Fruit fly (Drosophila melanogaster) whole organism, pupa: Measurements from ENCODE around the gene CG5707.

Experiments used
- CG10348 ChIP-seq: fragments of 200-800 bp; sonication (Bioruptor generic); IDR thresholded peaks from 2 replicates; pipeline ENCODE4 v1.3.6; 2022; ENCODE audit warnings: missing biosample characterization, missing genetic modification characterization
- CG12605 ChIP-seq: fragments of 200-800 bp; sonication (Bioruptor generic); IDR thresholded peaks from 2 replicates; pipeline ENCODE4 v1.3.6; 2022; ENCODE audit warnings: missing biosample characterization, missing genetic modification characterization
- CG13204 ChIP-seq: fragments of 200-800 bp; sonication (Bioruptor generic); optimal IDR thresholded peaks from 2 replicates; lab custom pipeline; 2018; ENCODE audit warnings: missing biosample characterization, mild to moderate bottlenecking, missing genetic modification characterization, moderate library complexity
- CG14655 ChIP-seq: fragments of 200-800 bp; sonication (Bioruptor generic); optimal IDR thresholded peaks from 3 replicates; lab custom pipeline; 2017; ENCODE audit warnings: mild to moderate bottlenecking, missing biosample characterization, missing genetic modification reagents, missing genetic modification characterization
- CG15710 ChIP-seq: fragments of 200-800 bp; sonication (Bioruptor generic); optimal IDR thresholded peaks from 2 replicates; lab custom pipeline; 2018; ENCODE audit warnings: missing biosample characterization, mild to moderate bottlenecking, missing genetic modification characterization, moderate library complexity
- CG17806 ChIP-seq: fragments of 200-800 bp; sonication (Bioruptor generic); optimal IDR thresholded peaks from 2 replicates; lab custom pipeline; 2018; ENCODE audit warnings: missing biosample characterization, mild to moderate bottlenecking, missing genetic modification characterization, moderate library complexity
- CG32121 ChIP-seq: fragments of 200-800 bp; sonication (Bioruptor generic); IDR thresholded peaks from 2 replicates; pipeline ENCODE4 v1.3.6; 2022; ENCODE audit warnings: missing biosample characterization, missing genetic modification characterization
- CG34367 ChIP-seq: fragments of 200-800 bp; sonication (Bioruptor generic); optimal IDR thresholded peaks from 2 replicates; lab custom pipeline; 2018; ENCODE audit warnings: missing biosample characterization, mild to moderate bottlenecking, missing genetic modification characterization
- CG4496 ChIP-seq: fragments of 200-800 bp; sonication (Bioruptor generic); IDR thresholded peaks from 3 replicates; pipeline ENCODE4 v1.3.6; 2022; ENCODE audit warnings: missing biosample characterization, missing genetic modification characterization
- CG8159 ChIP-seq: fragments of 200-800 bp; sonication (Bioruptor generic); optimal IDR thresholded peaks from 3 replicates; lab custom pipeline; 2018; ENCODE audit warnings: missing biosample characterization, mild to moderate bottlenecking, missing genetic modification characterization, moderate library complexity
- CG8301 ChIP-seq: fragments of 200-800 bp; sonication (Bioruptor generic); optimal IDR thresholded peaks from 2 replicates; lab custom pipeline; 2018; ENCODE audit warnings: missing biosample characterization, mild to moderate bottlenecking, missing genetic modification characterization
- CG9948 ChIP-seq: fragments of 200-800 bp; sonication (Bioruptor generic); optimal IDR thresholded peaks from 2 replicates; lab custom pipeline; 2018; ENCODE audit warnings: missing biosample characterization, mild to moderate bottlenecking, missing genetic modification characterization, moderate library complexity
- D1 ChIP-seq: fragments of 200-800 bp; sonication (Bioruptor generic); optimal IDR thresholded peaks from 2 replicates; lab custom pipeline; 2018; ENCODE audit warnings: missing biosample characterization, mild to moderate bottlenecking, missing genetic modification characterization, moderate library complexity
- EcR ChIP-seq: fragments of 200-800 bp; sonication (Bioruptor generic); optimal IDR thresholded peaks from 3 replicates; lab custom pipeline; 2019; ENCODE audit warnings: missing biosample characterization, missing genetic modification characterization, mild to moderate bottlenecking, moderate library complexity, missing genetic modification reagents
- Ets98B ChIP-seq: fragments of 200-800 bp; sonication (Bioruptor generic); IDR thresholded peaks from 2 replicates; pipeline ENCODE4 v1.3.6; 2022; ENCODE audit warnings: missing biosample characterization, missing genetic modification characterization
- Pif1A ChIP-seq: fragments of 200-800 bp; sonication (Bioruptor generic); optimal IDR thresholded peaks from 3 replicates; lab custom pipeline; 2016; ENCODE audit warnings: missing biosample characterization, missing genetic modification characterization
- Pif1B ChIP-seq: fragments of 200-800 bp; sonication (Bioruptor generic); optimal IDR thresholded peaks from 3 replicates; lab custom pipeline; 2016; ENCODE audit warnings: missing biosample characterization, missing genetic modification characterization
- Snoo ChIP-seq: fragments of 200-800 bp; sonication (Bioruptor generic); optimal IDR thresholded peaks from 3 replicates; lab custom pipeline; 2017; ENCODE audit warnings: missing biosample characterization, mild to moderate bottlenecking, missing genetic modification characterization, inconsistent platforms
- fd96Ca ChIP-seq: fragments of 200-800 bp; sonication (Bioruptor generic); IDR thresholded peaks from 3 replicates; pipeline ENCODE4 v1.3.6; 2022; ENCODE audit warnings: missing biosample characterization, missing genetic modification characterization
- gl ChIP-seq: fragments of 200-800 bp; sonication (Bioruptor generic); optimal IDR thresholded peaks from 2 replicates; lab custom pipeline; 2018; ENCODE audit warnings: missing biosample characterization, mild to moderate bottlenecking, missing genetic modification characterization
- rn ChIP-seq: fragments of 200-800 bp; sonication (Bioruptor generic); IDR thresholded peaks from 2 replicates; pipeline ENCODE4 v1.3.6; 2022; ENCODE audit warnings: missing biosample characterization, missing genetic modification characterization

CG5707 gene

dm6 chr3L:2191512-2191911 is 509 bp downstream of the CG5707 start:
- TF ChIP-seq rn = no peak
- TF ChIP-seq CG10348 (GFP tag; lab: Robert Waterston, UW) = no peak
- no peak for TF ChIP-seq CG8301 (tag; lab: Kevin White, UChicago)

dm6 chr3L:2185630-2186029 is 6.4 kb downstream of the CG5707 start, which contains the start of gene CG13810:
CG13810 (plus strand) TSS chr3L:2185930.
- TF ChIP-seq CG17806 = no peak
- no peak for TF ChIP-seq Pif1A (GFP tag; lab: Kevin White, UChicago)
- TF ChIP-seq Ets98B (GFP tag; lab: Robert Waterston, UW) = no peak
- no peak for TF ChIP-seq D1 (tag; lab: Kevin White, UChicago)
- no peak for TF ChIP-seq Snoo (tag; lab: Kevin White, UChicago)
- no peak for TF ChIP-seq CG14655 (GFP tag; lab: Kevin White, UChicago)
- TF ChIP-seq CG8159 (tag; lab: Kevin White, UChicago) = no peak
- no peak for TF ChIP-seq Pif1B (GFP tag; lab: Kevin White, UChicago)
- TF ChIP-seq CG15710 (tag; lab: Kevin White, UChicago) = no peak
- TF ChIP-seq CG32121 (GFP tag; lab: Robert Waterston, UW) = no peak
- TF ChIP-seq EcR (GFP tag; lab: Kevin White, UChicago) = no peak
- no peak for TF ChIP-seq CG13204 (GFP tag; lab: Kevin White, UChicago)
- TF ChIP-seq CG4496 (GFP tag; lab: Robert Waterston, UW) = no peak
- TF ChIP-seq, all 21 proteins: peak for 0

dm6 chr3L:2174232-2174631 is 17.8 kb downstream of the CG5707 start, which contains the start of gene CG15820:
CG15820 (minus strand) TSS chr3L:2174332.
- TF ChIP-seq rn (no peak), CG13204 (GFP tag; lab: Kevin White, UChicago) (no peak), CG8159 (tag; lab: Kevin White, UChicago) (no peak), CG8301 (tag; lab: Kevin White, UChicago) (no peak), Pif1B (GFP tag; lab: Kevin White, UChicago) (no peak), fd96Ca (no peak), CG14655 (GFP tag; lab: Kevin White, UChicago) (no peak), CG15710 (tag; lab: Kevin White, UChicago) (no peak), EcR (GFP tag; lab: Kevin White, UChicago) (no peak), gl (tag; lab: Kevin White, UChicago) (no peak), D1 (tag; lab: Kevin White, UChicago) (no peak), CG12605 (no peak), CG9948 (tag; lab: Kevin White, UChicago) (no peak), Snoo (tag; lab: Kevin White, UChicago) (no peak), Pif1A (GFP tag; lab: Kevin White, UChicago) (no peak), CG32121 (GFP tag; lab: Robert Waterston, UW) (no peak), CG34367 (tag; lab: Kevin White, UChicago) (no peak), CG4496 (GFP tag; lab: Robert Waterston, UW) (no peak), CG17806 (no peak), Ets98B (GFP tag; lab: Robert Waterston, UW) (no peak)

DNA sequence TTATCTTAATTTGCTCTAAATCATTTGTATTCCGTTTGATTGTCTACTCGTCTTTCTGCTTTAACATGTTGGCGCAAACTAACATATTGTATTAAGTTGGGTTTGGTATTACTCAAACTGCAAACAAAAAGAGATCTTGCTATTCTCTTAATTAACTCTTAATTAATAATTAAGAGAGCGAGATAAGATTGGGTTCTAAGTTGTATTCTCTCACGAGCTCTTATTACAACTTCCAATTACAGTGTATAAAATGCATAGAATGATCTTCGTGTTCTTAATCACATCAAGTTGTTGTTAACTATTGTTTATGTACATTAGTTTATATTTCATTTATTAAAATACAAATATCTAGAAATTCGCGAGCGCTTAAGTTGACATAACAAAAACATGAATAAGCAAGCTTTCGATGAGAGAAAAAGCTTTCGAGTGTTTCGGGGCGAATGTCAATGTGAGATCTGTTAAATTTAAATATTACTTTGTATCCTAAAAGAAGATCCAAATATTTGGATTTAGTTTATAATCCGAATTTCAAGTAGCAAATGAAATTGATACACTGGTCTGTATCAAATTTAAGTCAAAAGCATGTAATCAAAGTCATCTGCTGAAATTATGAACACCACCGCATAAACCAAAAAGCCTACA is 21.0 kb downstream of the CG5707 start, which contains the start of gene CG5704:
CG5704 (minus strand) TSS at position 87 of the 642 bp plus-strand sequence.
- TF ChIP-seq gl (tag; lab: Kevin White, UChicago) (no peak), EcR (GFP tag; lab: Kevin White, UChicago) (no peak), CG12605 (no peak), CG9948 (tag; lab: Kevin White, UChicago) (no peak), Ets98B (GFP tag; lab: Robert Waterston, UW) (no peak), CG13204 (GFP tag; lab: Kevin White, UChicago) (no peak), CG10348 (GFP tag; lab: Robert Waterston, UW) (no peak), rn (no peak), D1 (tag; lab: Kevin White, UChicago) (no peak), CG34367 (tag; lab: Kevin White, UChicago) (no peak), fd96Ca (no peak), Pif1B (GFP tag; lab: Kevin White, UChicago) (no peak), CG8159 (tag; lab: Kevin White, UChicago) (no peak), CG14655 (GFP tag; lab: Kevin White, UChicago) (no peak)

DNA sequence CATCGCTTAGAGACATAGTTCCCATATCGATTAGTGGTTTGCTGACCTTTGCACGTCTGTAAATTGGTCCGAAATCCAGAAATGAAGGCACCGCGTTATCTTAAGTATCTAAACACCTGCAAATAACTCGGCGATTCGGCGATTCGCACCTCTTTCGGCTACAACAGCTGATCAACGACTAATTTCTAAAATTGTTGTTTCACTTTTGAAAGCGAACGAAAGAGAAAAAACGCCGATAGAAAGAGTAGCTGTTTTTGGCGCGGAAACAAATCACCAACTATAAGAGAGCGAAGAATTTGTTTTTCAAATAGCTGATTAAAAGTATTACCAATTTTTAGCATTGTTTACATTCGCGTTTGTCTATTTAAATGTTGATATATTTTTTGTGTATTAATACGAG is 23.1 kb downstream of the CG5707 start, which contains the start of gene CG15879:
CG15879 (minus strand) TSS at position 155 of the 400 bp plus-strand sequence.
- TF ChIP-seq gl (tag; lab: Kevin White, UChicago) = no peak
- no peak for TF ChIP-seq CG12605
- TF ChIP-seq Ets98B (GFP tag; lab: Robert Waterston, UW) = no peak

dm6 chr3L:2166776-2167175 is 25.2 kb downstream of the CG5707 start:
- TF ChIP-seq CG15710 (tag; lab: Kevin White, UChicago) (no peak), CG32121 (GFP tag; lab: Robert Waterston, UW) (no peak), CG8301 (tag; lab: Kevin White, UChicago) (no peak), CG34367 (tag; lab: Kevin White, UChicago) (no peak), gl (tag; lab: Kevin White, UChicago) (no peak), CG12605 (no peak), CG13204 (GFP tag; lab: Kevin White, UChicago) (no peak), Snoo (tag; lab: Kevin White, UChicago) (no peak), fd96Ca (no peak), CG4496 (GFP tag; lab: Robert Waterston, UW) (no peak), D1 (tag; lab: Kevin White, UChicago) (no peak), Pif1B (GFP tag; lab: Kevin White, UChicago) (no peak), CG14655 (GFP tag; lab: Kevin White, UChicago) (no peak)
